Fruit fly (Drosophila melanogaster) whole organism, wandering third instar larva: ENCODE measurements around the gene CG3552.

Experiments used
- GATAd ChIP-seq: sonication (Bioruptor generic); optimal IDR thresholded peaks from 2 replicates; lab custom pipeline; 2016; ENCODE audit warnings: missing biosample characterization, missing genetic modification characterization
- dmrt93B ChIP-seq: fragments of 200-800 bp; sonication (Bioruptor generic); optimal IDR thresholded peaks from 2 replicates; lab custom pipeline; 2018; ENCODE audit warnings: missing biosample characterization, mild to moderate bottlenecking, missing genetic modification characterization

- TF ChIP-seq GATAd (GFP tag; lab: Kevin White, UChicago) (no peak), dmrt93B (no peak)
These were observed 31.5 kb downstream of the CG3552 start, which contains the start of gene pall for dm6 chr3L:9487586-9487985.
